Worm (Caenorhabditis elegans): ENCODE data around the gene F26G1.15.

ce11 chrII:4784436-4784835, 5.7 kb upstream of the F26G1.15 start, which contains the start of gene nep-12:
- TF ChIP-seq ztf-4 (tag; optimal IDR thresholded peaks at IDR 0.05) (no peak), pha-4 (tag; optimal IDR thresholded peaks at IDR 0.05) (no peak), nhr-23 (tag; optimal IDR thresholded peaks at IDR 0.05) (no peak), snpc-4 (tag; optimal IDR thresholded peaks at IDR 0.05) (no peak), fkh-10 (GFP tag; optimal IDR thresholded peaks at IDR 0.05) (no peak), jun-1 (tag; optimal IDR thresholded peaks at IDR 0.05) (no peak), elt-1 (tag; optimal IDR thresholded peaks at IDR 0.05) (no peak), nhr-12 (tag; optimal IDR thresholded peaks at IDR 0.05) (no peak), hmg-11 (tag; optimal IDR thresholded peaks at IDR 0.05) (no peak), pqm-1 (tag; optimal IDR thresholded peaks at IDR 0.05) (no peak)
